Worm (Caenorhabditis elegans) whole organism, young adult: ENCODE data around the gene srd-46.
A peak's percentile ranks its signal among the peaks of the same experiment; 100 is the strongest.

Experiments used
- B0019.2 ChIP-seq: fragments of 200-800 bp; sonication (Bioruptor generic); conservative IDR thresholded peaks from 2 replicates; pipeline ENCODE4 v1.3.6; 2022; ENCODE audit warnings: missing genetic modification reagents, missing genetic modification characterization, missing compliant biosample characterization
- B0336.3 ChIP-seq: fragments of 200-800 bp; sonication (Bioruptor generic); IDR thresholded peaks from 2 replicates; pipeline ENCODE4 v1.3.6; 2022; ENCODE audit warnings: missing genetic modification characterization, missing compliant biosample characterization
- D2030.7 ChIP-seq: fragments of 200-800 bp; sonication (Bioruptor generic); IDR thresholded peaks from 2 replicates; pipeline ENCODE4 v1.3.6; 2022; ENCODE audit warnings: missing genetic modification reagents, missing genetic modification characterization, missing compliant biosample characterization
- F10E7.11 ChIP-seq: sonication (generic microtip); optimal IDR thresholded peaks from 2 replicates; lab custom pipeline; 2017; ENCODE audit warnings: mild to moderate bottlenecking, missing genetic modification characterization, moderate library complexity, missing compliant biosample characterization
- F23B12.7 ChIP-seq: sonication (generic microtip); optimal IDR thresholded peaks from 2 replicates; lab custom pipeline; 2017; ENCODE audit warnings: missing genetic modification characterization, mild to moderate bottlenecking, missing compliant biosample characterization, antibody characterized with exemption, moderate library complexity; ENCODE audit not compliant: insufficient read depth
- F37B4.10 ChIP-seq: fragments of 200-800 bp; sonication (Bioruptor generic); IDR thresholded peaks from 2 replicates; pipeline ENCODE4 v1.3.6; 2022; ENCODE audit warnings: missing genetic modification characterization, missing compliant biosample characterization
- F39B2.1 ChIP-seq: fragments of 200-800 bp; sonication (Bioruptor generic); IDR thresholded peaks from 2 replicates; pipeline ENCODE4 v1.3.6; 2022; ENCODE audit warnings: missing genetic modification reagents, missing genetic modification characterization, missing compliant biosample characterization
- F49E8.2 ChIP-seq: sonication (generic microtip); optimal IDR thresholded peaks from 3 replicates; lab custom pipeline; 2017; ENCODE audit warnings: missing genetic modification characterization, mild to moderate bottlenecking, missing compliant biosample characterization, antibody characterized with exemption, moderate library complexity; ENCODE audit not compliant: insufficient read depth
- F55B11.4 ChIP-seq: sonication (generic microtip); optimal IDR thresholded peaks from 2 replicates; lab custom pipeline; 2016; ENCODE audit warnings: missing compliant biosample characterization, missing genetic modification characterization, borderline replicate concordance; ENCODE audit not compliant: insufficient read depth
- K11D2.4 ChIP-seq: fragments of 200-800 bp; sonication (Bioruptor generic); IDR thresholded peaks from 2 replicates; pipeline ENCODE4 v1.3.6; 2022; ENCODE audit warnings: missing genetic modification reagents, missing genetic modification characterization, missing compliant biosample characterization
- T26A5.8 ChIP-seq: sonication (generic microtip); optimal IDR thresholded peaks from 2 replicates; lab custom pipeline; 2016; ENCODE audit warnings: missing genetic modification characterization, missing compliant biosample characterization
- Y53F4B.3 ChIP-seq: fragments of 200-800 bp; sonication (Bioruptor generic); IDR thresholded peaks from 2 replicates; pipeline ENCODE4 v1.3.6; 2022; ENCODE audit warnings: missing genetic modification reagents, missing genetic modification characterization, missing compliant biosample characterization
- Y56A3A.18 ChIP-seq: fragments of 200-800 bp; sonication (Bioruptor generic); IDR thresholded peaks from 2 replicates; pipeline ENCODE4 v1.3.6; 2022; ENCODE audit warnings: missing genetic modification reagents, missing genetic modification characterization, missing compliant biosample characterization
- Y67H2A.10 ChIP-seq: fragments of 200-800 bp; sonication (Bioruptor generic); conservative IDR thresholded peaks from 2 replicates; pipeline ENCODE4 v1.3.6; 2022; ENCODE audit warnings: missing genetic modification reagents, missing genetic modification characterization, missing compliant biosample characterization
- Y79H2A.3 ChIP-seq: fragments of 200-800 bp; sonication (Bioruptor generic); conservative IDR thresholded peaks from 2 replicates; pipeline ENCODE4 v1.3.6; 2022; ENCODE audit warnings: missing genetic modification reagents, missing genetic modification characterization, missing compliant biosample characterization
- Y95B8A.8 ChIP-seq: fragments of 200-800 bp; sonication (Bioruptor generic); IDR thresholded peaks from 2 replicates; pipeline ENCODE4 v1.3.6; 2022; ENCODE audit warnings: missing genetic modification reagents, missing genetic modification characterization, missing compliant biosample characterization
- attf-3 ChIP-seq: fragments of 200-800 bp; sonication (Bioruptor generic); conservative IDR thresholded peaks from 2 replicates; pipeline ENCODE4 v1.3.6; 2022; ENCODE audit warnings: missing genetic modification reagents, missing genetic modification characterization, missing compliant biosample characterization
- attf-6 ChIP-seq: fragments of 200-800 bp; sonication (Bioruptor generic); IDR thresholded peaks from 2 replicates; pipeline ENCODE4 v1.3.6; 2022; ENCODE audit warnings: missing genetic modification reagents, missing genetic modification characterization, missing compliant biosample characterization
- bed-2 ChIP-seq: fragments of 200-800 bp; sonication (Bioruptor generic); IDR thresholded peaks from 2 replicates; pipeline ENCODE4 v1.3.6; 2022; ENCODE audit warnings: missing genetic modification reagents, missing genetic modification characterization, missing compliant biosample characterization
- ceh-58 ChIP-seq: fragments of 200-800 bp; sonication (Bioruptor generic); IDR thresholded peaks from 2 replicates; pipeline ENCODE4 v1.3.6; 2022; ENCODE audit warnings: missing genetic modification characterization, missing compliant biosample characterization
- ceh-79 ChIP-seq: sonication (generic microtip); optimal IDR thresholded peaks from 2 replicates; lab custom pipeline; 2017; ENCODE audit warnings: mild to moderate bottlenecking, missing genetic modification characterization, missing compliant biosample characterization
- dox-1 ChIP-seq: fragments of 200-800 bp; sonication (Bioruptor generic); IDR thresholded peaks from 2 replicates; pipeline ENCODE4 v1.3.6; 2022; ENCODE audit warnings: missing genetic modification reagents, missing genetic modification characterization, missing compliant biosample characterization
- dpff-1 ChIP-seq: sonication (generic microtip); optimal IDR thresholded peaks from 2 replicates; lab custom pipeline; 2017; ENCODE audit warnings: mild to moderate bottlenecking, missing genetic modification characterization, missing compliant biosample characterization
- efl-1 ChIP-seq: fragments of 150-350 bp; optimal IDR thresholded peaks from 2 replicates; lab custom pipeline; 2014; ENCODE audit warnings: missing biosample characterization, missing genetic modification reagents, missing genetic modification characterization
- egrh-3 ChIP-seq: fragments of 200-800 bp; sonication (Bioruptor generic); IDR thresholded peaks from 2 replicates; pipeline ENCODE4 v1.3.6; 2022; ENCODE audit warnings: missing genetic modification reagents, missing genetic modification characterization, missing compliant biosample characterization
- ekl-4 ChIP-seq: fragments of 200-800 bp; sonication (Bioruptor generic); IDR thresholded peaks from 2 replicates; pipeline ENCODE4 v1.3.6; 2022; ENCODE audit warnings: missing genetic modification reagents, missing genetic modification characterization, missing compliant biosample characterization
- gei-17 ChIP-seq: fragments of 200-800 bp; sonication (Bioruptor generic); optimal IDR thresholded peaks from 2 replicates; lab custom pipeline; 2018; ENCODE audit warnings: mild to moderate bottlenecking, missing genetic modification characterization, missing compliant biosample characterization
- hlh-26 ChIP-seq: fragments of 200-800 bp; sonication (Bioruptor generic); conservative IDR thresholded peaks from 2 replicates; pipeline ENCODE4 v1.3.6; 2022; ENCODE audit warnings: missing genetic modification reagents, missing genetic modification characterization, missing compliant biosample characterization
- hmg-1.2 ChIP-seq: fragments of 200-800 bp; sonication (Bioruptor generic); IDR thresholded peaks from 2 replicates; pipeline ENCODE4 v1.3.6; 2022; ENCODE audit warnings: missing genetic modification reagents, missing genetic modification characterization, missing compliant biosample characterization
- hsf-1 ChIP-seq: fragments of 200-800 bp; sonication (Bioruptor generic); IDR thresholded peaks from 2 replicates; pipeline ENCODE4 v1.3.6; 2022; ENCODE audit warnings: missing genetic modification reagents, missing genetic modification characterization, missing compliant biosample characterization
- lag-1 ChIP-seq: fragments of 200-800 bp; sonication (Bioruptor generic); IDR thresholded peaks from 2 replicates; pipeline ENCODE4 v1.3.6; 2022; ENCODE audit warnings: missing genetic modification reagents, missing genetic modification characterization, missing compliant biosample characterization
- let-607 ChIP-seq, 2 experiments: fragments of 200-800 bp in 1 of 2; sonication (Bioruptor generic) in 1 of 2; sonication (generic microtip) in 1 of 2; optimal IDR thresholded peaks; 2 replicates each; lab custom pipeline; 2016 to 2018; ENCODE audit warnings: mild to moderate bottlenecking in 2 of 2, missing compliant biosample characterization in 2 of 2, missing genetic modification characterization in 2 of 2, moderate library complexity in 2 of 2, missing genotype in 1 of 2
- lin-40 ChIP-seq: sonication (generic microtip); optimal IDR thresholded peaks from 2 replicates; lab custom pipeline; 2016; ENCODE audit warnings: missing genetic modification characterization, mild to moderate bottlenecking, missing compliant biosample characterization, missing genotype, missing genetic modification reagents
- madf-10 ChIP-seq: sonication (generic microtip); optimal IDR thresholded peaks from 2 replicates; lab custom pipeline; 2016; ENCODE audit warnings: mild to moderate bottlenecking, missing genetic modification characterization, missing compliant biosample characterization
- madf-8 ChIP-seq: fragments of 200-800 bp; sonication (Bioruptor generic); conservative IDR thresholded peaks from 2 replicates; pipeline ENCODE4 v1.3.6; 2022; ENCODE audit warnings: missing genetic modification reagents, missing genetic modification characterization, missing compliant biosample characterization
- rcor-1 ChIP-seq: fragments of 200-800 bp; sonication (Bioruptor generic); IDR thresholded peaks from 2 replicates; pipeline ENCODE4 v1.3.6; 2022; ENCODE audit warnings: missing genetic modification reagents, missing genetic modification characterization, missing compliant biosample characterization
- rec-8 ChIP-seq, 2 experiments: sonication (generic microtip); optimal IDR thresholded peaks; 2 replicates each; lab custom pipeline; 2016; ENCODE audit warnings: mild to moderate bottlenecking in 2 of 2, missing genetic modification characterization in 2 of 2, missing genetic modification reagents in 2 of 2, missing genotype in 2 of 2, missing biosample characterization in 1 of 2, missing compliant biosample characterization in 1 of 2, moderate library complexity in 1 of 2
- repo-1 ChIP-seq: sonication (generic microtip); optimal IDR thresholded peaks from 2 replicates; lab custom pipeline; 2017; ENCODE audit warnings: mild to moderate bottlenecking, missing genetic modification characterization, missing compliant biosample characterization
- sea-2 ChIP-seq: fragments of 200-800 bp; sonication (Bioruptor generic); IDR thresholded peaks from 2 replicates; pipeline ENCODE4 v1.3.6; 2022; ENCODE audit warnings: missing genetic modification characterization, missing compliant biosample characterization
- snpc-1.1 ChIP-seq: sonication (generic microtip); optimal IDR thresholded peaks from 2 replicates; lab custom pipeline; 2017; ENCODE audit warnings: missing genetic modification characterization, mild to moderate bottlenecking, missing compliant biosample characterization, antibody characterized with exemption, moderate library complexity, missing genotype, missing genetic modification reagents; ENCODE audit not compliant: insufficient read depth
- snpc-1.3 ChIP-seq: sonication (generic microtip); optimal IDR thresholded peaks from 2 replicates; lab custom pipeline; 2017; ENCODE audit warnings: missing genetic modification characterization, mild to moderate bottlenecking, missing compliant biosample characterization, antibody characterized with exemption, moderate library complexity, missing genotype, missing genetic modification reagents; ENCODE audit not compliant: insufficient read depth
- tbp1 ChIP-seq: fragments of 200-800 bp; sonication (Bioruptor generic); optimal IDR thresholded peaks from 2 replicates; lab custom pipeline; 2018; ENCODE audit warnings: mild to moderate bottlenecking, missing genetic modification characterization, missing compliant biosample characterization
- tlf-1 ChIP-seq: fragments of 200-800 bp; sonication (Bioruptor generic); optimal IDR thresholded peaks from 2 replicates; lab custom pipeline; 2018; ENCODE audit warnings: mild to moderate bottlenecking, missing genetic modification characterization, missing compliant biosample characterization
- unc-130 ChIP-seq: sonication (generic microtip); optimal IDR thresholded peaks from 2 replicates; lab custom pipeline; 2016; ENCODE audit warnings: missing genetic modification reagents, missing genetic modification characterization, missing compliant biosample characterization
- unc-62 ChIP-seq: fragments of 150-350 bp; optimal IDR thresholded peaks from 2 replicates; lab custom pipeline; 2014; ENCODE audit warnings: missing biosample characterization, missing genetic modification reagents, missing genetic modification characterization
- ztf-18 ChIP-seq: sonication (generic microtip); optimal IDR thresholded peaks from 2 replicates; lab custom pipeline; 2016; ENCODE audit warnings: missing genotype, mild to moderate bottlenecking, missing genetic modification characterization, missing compliant biosample characterization
- ztf-28 ChIP-seq: fragments of 200-800 bp; sonication (Bioruptor generic); IDR thresholded peaks from 2 replicates; pipeline ENCODE4 v1.3.6; 2022; ENCODE audit warnings: missing genetic modification reagents, missing genetic modification characterization, missing compliant biosample characterization

srd-46 gene

DNA sequence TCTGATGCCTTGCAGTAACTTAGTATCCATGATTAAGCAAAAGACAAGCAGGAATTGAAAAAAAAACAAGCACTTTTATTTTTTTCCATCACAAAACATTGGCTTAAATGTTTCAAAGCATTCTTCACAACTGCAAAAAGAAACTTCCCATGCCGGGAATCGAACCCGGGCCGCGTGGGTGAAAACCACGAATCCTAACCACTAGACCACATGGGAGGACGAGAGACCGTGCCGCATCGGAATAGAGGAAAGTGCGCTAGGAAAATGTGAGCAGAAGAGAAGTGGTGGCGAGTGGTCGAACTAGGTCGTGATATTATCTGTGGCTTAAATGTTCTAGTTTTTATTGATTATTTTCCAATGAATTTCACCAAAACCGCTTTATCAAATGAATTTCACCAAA, 35.6 kb downstream of the srd-46 start (continued):
- TF ChIP-seq hsf-1 (GFP tag; lab: Robert Waterston, UW) (no peak), B0019.2 (GFP tag; lab: Robert Waterston, UW) (no peak), attf-6 (0 out of 2 replicates have a peak, but pooled peaks have one; percentile 34), ceh-58 (no peak), egrh-3 (GFP tag; lab: Robert Waterston, UW) (peak; percentile 42), Y95B8A.8 (GFP tag; lab: Robert Waterston, UW) (0 out of 2 replicates have a peak, but pooled peaks have one; percentile 55), K11D2.4 (GFP tag; lab: Robert Waterston, UW) (0 out of 2 replicates have a peak, but pooled peaks have one; percentile 20), lin-40 (tag; lab: Kevin White, UChicago) (no peak), bed-2 (GFP tag; lab: Robert Waterston, UW) (no peak), madf-10 (peak; percentile 67), gei-17 (GFP tag; lab: Kevin White, UChicago) (peak; percentile 59), lag-1 (GFP tag; lab: Robert Waterston, UW) (no peak), ztf-18 (tag; lab: Kevin White, UChicago) (peak; percentile 52), unc-130 (no peak), F37B4.10 (GFP tag; lab: Robert Waterston, UW) (no peak), F55B11.4 (tag; lab: Kevin White, UChicago) (no peak), ekl-4 (GFP tag; lab: Robert Waterston, UW) (peak; percentile 41; the same call in 1 of the 2 replicates), hmg-1.2 (GFP tag; lab: Robert Waterston, UW) (peak; percentile 80), Y56A3A.18 (GFP tag; lab: Robert Waterston, UW) (0 out of 2 replicates have a peak, but pooled peaks have one; percentile 71), tlf-1 (GFP tag; lab: Kevin White, UChicago) (no peak), rcor-1 (peak; percentile 77), tbp1 (GFP tag; lab: Kevin White, UChicago) (peak; percentile 95), T26A5.8 (tag; lab: Kevin White, UChicago) (peak; percentile 6), Y79H2A.3 (GFP tag; lab: Robert Waterston, UW) (no peak), hlh-26 (no peak), attf-3 (GFP tag; lab: Robert Waterston, UW) (0 out of 2 replicates have a peak, but pooled peaks have one; percentile 35), D2030.7 (peak; percentile 83), snpc-1.3 (peak; percentile 59), let-607 (tag; optimal IDR thresholded peaks at IDR 0.05; lab: Kevin White, UChicago) (no peak), F10E7.11 (no peak), rec-8 (tag; optimal IDR thresholded peaks at IDR 0.05; lab: Kevin White, UChicago) (peak; percentile 17 to 56), dpff-1 (tag; lab: Kevin White, UChicago) (no peak), F49E8.2 (no peak), F39B2.1 (GFP tag; lab: Robert Waterston, UW) (no peak), repo-1 (tag; lab: Kevin White, UChicago) (no peak), Y67H2A.10 (no peak), ceh-79 (tag; lab: Kevin White, UChicago) (no peak), sea-2 (GFP tag; lab: Robert Waterston, UW) (no peak), dox-1 (GFP tag; lab: Robert Waterston, UW) (peak; percentile 87), madf-8 (no peak), B0336.3 (GFP tag; lab: Robert Waterston, UW) (no peak; the same call in 1 of the 2 replicates), snpc-1.1 (tag; lab: Kevin White, UChicago) (peak; percentile 5), unc-62 (GFP tag; lab: Kevin White, UChicago) (no peak), Y53F4B.3 (GFP tag; lab: Robert Waterston, UW) (peak; percentile 46; the same call in 1 of the 2 replicates), ztf-28 (GFP tag; lab: Robert Waterston, UW) (no peak), efl-1 (peak; percentile 6), F23B12.7 (tag; lab: Kevin White, UChicago) (no peak)
